Worm (Caenorhabditis elegans) whole organism, L4 larva: ENCODE results near the gene mtrr-1.

Experiments
- F10B5.3 ChIP-seq: sonication (generic microtip); optimal IDR thresholded peaks from 2 replicates; lab custom pipeline; 2016; ENCODE audit warnings: mild to moderate bottlenecking, missing genetic modification characterization, missing compliant biosample characterization
- F37D6.2 ChIP-seq: sonication (generic microtip); optimal IDR thresholded peaks from 2 replicates; lab custom pipeline; 2016; ENCODE audit warnings: mild to moderate bottlenecking, missing genetic modification characterization, missing compliant biosample characterization
- Y48G9A.11 ChIP-seq: fragments of 200-800 bp; sonication (Bioruptor generic); IDR thresholded peaks from 2 replicates; pipeline ENCODE4 v1.3.6; 2022; ENCODE audit warnings: missing genetic modification reagents, missing genetic modification characterization, missing compliant biosample characterization
- ZK337.2 ChIP-seq: fragments of 200-800 bp; sonication (Bioruptor generic); IDR thresholded peaks from 2 replicates; pipeline ENCODE4 v1.3.6; 2022; ENCODE audit warnings: missing genetic modification reagents, missing genetic modification characterization, missing compliant biosample characterization
- arid-1 ChIP-seq: fragments of 200-800 bp; sonication (Bioruptor generic); conservative IDR thresholded peaks from 2 replicates; pipeline ENCODE4 v1.3.6; 2022; ENCODE audit warnings: missing genetic modification reagents, missing genetic modification characterization, missing compliant biosample characterization
- attf-4 ChIP-seq: sonication (generic microtip); optimal IDR thresholded peaks from 3 replicates; lab custom pipeline; 2017; ENCODE audit warnings: missing biosample characterization, missing genetic modification characterization
- ceh-44 ChIP-seq: fragments of 200-800 bp; sonication (Bioruptor generic); IDR thresholded peaks from 2 replicates; pipeline ENCODE4 v1.3.6; 2022; ENCODE audit warnings: missing genetic modification reagents, missing genetic modification characterization, missing compliant biosample characterization
- ces-1 ChIP-seq: fragments of 150-350 bp; sonication (generic microtip); optimal IDR thresholded peaks from 4 replicates; lab custom pipeline; 2014; ENCODE audit warnings: missing biosample characterization, missing genetic modification reagents, missing genetic modification characterization
- ctbp-1 ChIP-seq: fragments of 200-800 bp; sonication (Bioruptor generic); IDR thresholded peaks from 2 replicates; pipeline ENCODE4 v1.3.6; 2022; ENCODE audit warnings: missing genetic modification reagents, missing genetic modification characterization, missing compliant biosample characterization
- daf-16 ChIP-seq, 3 experiments: sonication (generic microtip); optimal IDR thresholded peaks; 2 replicates each; lab custom pipeline; 2016 to 2017; ENCODE audit warnings: missing genetic modification characterization in 3 of 3, missing genetic modification reagents in 3 of 3, mild to moderate bottlenecking in 2 of 3, missing compliant biosample characterization in 2 of 3, missing biosample characterization in 1 of 3, moderate library complexity in 1 of 3
- dmd-6 ChIP-seq: fragments of 200-800 bp; sonication (Bioruptor generic); IDR thresholded peaks from 2 replicates; pipeline ENCODE4 v1.3.6; 2022; ENCODE audit warnings: missing genetic modification reagents, missing genetic modification characterization, missing compliant biosample characterization
- dmd-9 ChIP-seq: fragments of 200-800 bp; sonication (Bioruptor generic); IDR thresholded peaks from 2 replicates; pipeline ENCODE4 v1.3.6; 2022; ENCODE audit warnings: missing genetic modification reagents, missing genetic modification characterization, missing compliant biosample characterization
- dve-1 ChIP-seq: sonication (generic microtip); optimal IDR thresholded peaks from 2 replicates; lab custom pipeline; 2017; ENCODE audit warnings: antibody characterized with exemption, mild to moderate bottlenecking, missing genetic modification characterization, missing compliant biosample characterization; ENCODE audit not compliant: insufficient read depth
- egl-27 ChIP-seq: sonication (generic microtip); optimal IDR thresholded peaks from 3 replicates; lab custom pipeline; 2017; ENCODE audit warnings: missing biosample characterization, missing genetic modification reagents, missing genetic modification characterization
- egl-43 ChIP-seq: fragments of 200-800 bp; sonication (Bioruptor generic); IDR thresholded peaks from 2 replicates; pipeline ENCODE4 v1.3.6; 2022; ENCODE audit warnings: missing genetic modification reagents, missing genetic modification characterization, missing compliant biosample characterization
- fkh-10 ChIP-seq: fragments of 150-350 bp; optimal IDR thresholded peaks from 2 replicates; lab custom pipeline; 2014; ENCODE audit warnings: missing biosample characterization, missing genetic modification reagents, missing genetic modification characterization
- hif-1 ChIP-seq, 2 experiments: sonication (generic microtip); optimal IDR thresholded peaks; 2 replicates each; lab custom pipeline; 2016 to 2017; ENCODE audit warnings: missing compliant biosample characterization in 2 of 2, missing genetic modification characterization in 2 of 2, missing genetic modification reagents in 2 of 2, missing genotype in 2 of 2, mild to moderate bottlenecking in 1 of 2
- hlh-11 ChIP-seq: fragments of 200-800 bp; sonication (Bioruptor generic); optimal IDR thresholded peaks from 2 replicates; lab custom pipeline; 2018; ENCODE audit warnings: mild to moderate bottlenecking, missing genetic modification characterization, missing compliant biosample characterization
- hlh-30 ChIP-seq: sonication (generic microtip); optimal IDR thresholded peaks from 2 replicates; lab custom pipeline; 2017; ENCODE audit warnings: antibody characterized with exemption, mild to moderate bottlenecking, missing genetic modification characterization, missing compliant biosample characterization; ENCODE audit not compliant: insufficient read depth
- hmg-1.1 ChIP-seq: fragments of 200-800 bp; sonication (Bioruptor generic); IDR thresholded peaks from 2 replicates; pipeline ENCODE4 v1.3.6; 2022; ENCODE audit warnings: missing genetic modification reagents, missing genetic modification characterization, missing compliant biosample characterization
- lin-1 ChIP-seq: fragments of 200-800 bp; sonication (Bioruptor generic); IDR thresholded peaks from 2 replicates; pipeline ENCODE4 v1.3.6; 2022; ENCODE audit warnings: missing genetic modification reagents, missing genetic modification characterization, missing compliant biosample characterization
- lin-13 ChIP-seq: fragments of 150-350 bp; optimal IDR thresholded peaks from 2 replicates; lab custom pipeline; 2014; ENCODE audit warnings: missing biosample characterization, missing genetic modification reagents, missing genetic modification characterization
- lin-15B ChIP-seq: fragments of 150-350 bp; sonication (generic microtip); optimal IDR thresholded peaks from 3 replicates; lab custom pipeline; 2014; ENCODE audit warnings: missing biosample characterization, missing genetic modification characterization
- lin-38 ChIP-seq: fragments of 200-800 bp; sonication (Bioruptor generic); IDR thresholded peaks from 2 replicates; pipeline ENCODE4 v1.3.6; 2022; ENCODE audit warnings: missing genetic modification reagents, missing genetic modification characterization, missing compliant biosample characterization
- lin-39 ChIP-seq: fragments of 150-350 bp; optimal IDR thresholded peaks from 2 replicates; lab custom pipeline; 2014; ENCODE audit warnings: missing biosample characterization, missing genetic modification reagents, missing genetic modification characterization
- lir-3 ChIP-seq: sonication (generic microtip); optimal IDR thresholded peaks from 2 replicates; lab custom pipeline; 2016; ENCODE audit warnings: mild to moderate bottlenecking, missing genetic modification characterization, missing compliant biosample characterization
- lsy-2 ChIP-seq, 2 experiments: fragments of 150-350 bp in 1 of 2; sonication (generic microtip) in 1 of 2; optimal IDR thresholded peaks; 2 replicates each; lab custom pipeline; 2014 to 2017; ENCODE audit warnings: missing biosample characterization in 2 of 2, missing genetic modification characterization in 2 of 2
- madf-5 ChIP-seq, 2 experiments: fragments of 200-800 bp; sonication (Bioruptor generic); IDR thresholded peaks; 2 replicates each; pipeline ENCODE4 v1.3.6; 2022; ENCODE audit warnings: missing compliant biosample characterization in 2 of 2, missing genetic modification characterization in 2 of 2
- madf-9 ChIP-seq: fragments of 200-800 bp; sonication (Bioruptor generic); conservative IDR thresholded peaks from 2 replicates; pipeline ENCODE4 v1.3.6; 2022; ENCODE audit warnings: missing genetic modification reagents, missing genetic modification characterization, missing compliant biosample characterization
- mdt-29 ChIP-seq: fragments of 200-800 bp; sonication (Bioruptor generic); IDR thresholded peaks from 2 replicates; pipeline ENCODE4 v1.3.6; 2022; ENCODE audit warnings: missing genetic modification reagents, missing genetic modification characterization, missing compliant biosample characterization
- mes-2 ChIP-seq: sonication (generic microtip); optimal IDR thresholded peaks from 2 replicates; lab custom pipeline; 2016; ENCODE audit warnings: missing genotype, mild to moderate bottlenecking, missing genetic modification characterization, missing compliant biosample characterization; ENCODE audit not compliant: poor library complexity, severe bottlenecking
- mxl-2 ChIP-seq: fragments of 200-800 bp; sonication (Bioruptor generic); conservative IDR thresholded peaks from 2 replicates; pipeline ENCODE4 v1.3.6; 2022; ENCODE audit warnings: missing genetic modification reagents, missing genetic modification characterization, missing compliant biosample characterization
- mxl-3 ChIP-seq: fragments of 200-800 bp; sonication (Bioruptor generic); optimal IDR thresholded peaks from 2 replicates; lab custom pipeline; 2018; ENCODE audit warnings: mild to moderate bottlenecking, missing genetic modification characterization, missing compliant biosample characterization
- nhr-10 ChIP-seq: fragments of 150-350 bp; optimal IDR thresholded peaks from 2 replicates; lab custom pipeline; 2014; ENCODE audit warnings: missing biosample characterization, missing genetic modification characterization
- nhr-102 ChIP-seq: sonication (generic microtip); optimal IDR thresholded peaks from 2 replicates; lab custom pipeline; 2016; ENCODE audit warnings: mild to moderate bottlenecking, missing genetic modification characterization, moderate library complexity, missing compliant biosample characterization
- nhr-11 ChIP-seq: fragments of 150-350 bp; optimal IDR thresholded peaks from 2 replicates; lab custom pipeline; 2014; ENCODE audit warnings: missing biosample characterization, missing genetic modification characterization
- nhr-237 ChIP-seq: sonication (generic microtip); optimal IDR thresholded peaks from 2 replicates; lab custom pipeline; 2017; ENCODE audit warnings: missing biosample characterization, missing genetic modification characterization
- nhr-28 ChIP-seq: fragments of 150-350 bp; optimal IDR thresholded peaks from 2 replicates; lab custom pipeline; 2014; ENCODE audit warnings: missing biosample characterization, missing genetic modification characterization
- nhr-77 ChIP-seq: fragments of 150-350 bp; optimal IDR thresholded peaks from 2 replicates; lab custom pipeline; 2014; ENCODE audit warnings: missing biosample characterization, missing genetic modification characterization
- pha-4 ChIP-seq, 2 experiments: fragments of 150-350 bp in 1 of 2; fragments of 200-800 bp in 1 of 2; sonication (Bioruptor generic) in 1 of 2; IDR thresholded peaks in 1 of 2; optimal IDR thresholded peaks in 1 of 2; 2 replicates each; pipeline versions ENCODE4 v1.3.6 to Lab custom; 2014 to 2022; ENCODE audit warnings: missing genetic modification characterization in 2 of 2, missing genetic modification reagents in 2 of 2, missing biosample characterization in 1 of 2, missing compliant biosample characterization in 1 of 2
- php-3 ChIP-seq: fragments of 200-800 bp; sonication (Bioruptor generic); IDR thresholded peaks from 2 replicates; pipeline ENCODE4 v1.3.6; 2022; ENCODE audit warnings: missing genetic modification reagents, missing genetic modification characterization, missing compliant biosample characterization
- pqm-1 ChIP-seq: sonication (generic microtip); optimal IDR thresholded peaks from 2 replicates; lab custom pipeline; 2017; ENCODE audit warnings: missing biosample characterization, missing genetic modification characterization
- saeg-2 ChIP-seq: fragments of 200-800 bp; sonication (Bioruptor generic); IDR thresholded peaks from 2 replicates; pipeline ENCODE4 v1.3.6; 2022; ENCODE audit warnings: missing genetic modification reagents, missing genetic modification characterization, missing compliant biosample characterization
- set-16 ChIP-seq: fragments of 200-800 bp; sonication (Bioruptor generic); IDR thresholded peaks from 2 replicates; pipeline ENCODE4 v1.3.6; 2022; ENCODE audit warnings: missing genetic modification reagents, missing genetic modification characterization, missing compliant biosample characterization
- spr-1 ChIP-seq: sonication (generic microtip); optimal IDR thresholded peaks from 2 replicates; lab custom pipeline; 2016; ENCODE audit warnings: mild to moderate bottlenecking, missing genetic modification characterization, missing compliant biosample characterization
- spr-3 ChIP-seq: fragments of 200-800 bp; sonication (Bioruptor generic); optimal IDR thresholded peaks from 2 replicates; lab custom pipeline; 2018; ENCODE audit warnings: mild to moderate bottlenecking, missing genetic modification characterization, missing compliant biosample characterization
- tra-1 ChIP-seq: fragments of 200-800 bp; sonication (Bioruptor generic); IDR thresholded peaks from 2 replicates; pipeline ENCODE4 v1.3.6; 2022; ENCODE audit warnings: missing genetic modification reagents, missing genetic modification characterization, missing compliant biosample characterization
- zip-11 ChIP-seq: fragments of 200-800 bp; sonication (Bioruptor generic); IDR thresholded peaks from 2 replicates; pipeline ENCODE4 v1.3.6; 2022; ENCODE audit warnings: missing genetic modification characterization, missing compliant biosample characterization
- zip-2 ChIP-seq: fragments of 150-350 bp; optimal IDR thresholded peaks from 2 replicates; lab custom pipeline; 2014; ENCODE audit warnings: missing biosample characterization, missing genetic modification characterization

Gene mtrr-1

ce11 chrII:9282787-9283186 lies 3.0 kb upstream of the mtrr-1 start (continued):
- TF ChIP-seq nhr-28 (tag; lab: Kevin White, UChicago) (peak; percentile 100), spr-3 (no peak), pha-4 (GFP tag; IDR thresholded peaks at IDR 0.05; lab: Robert Waterston, UW) (peak; percentile 57), pha-4 (tag; optimal IDR thresholded peaks at IDR 0.05; lab: Kevin White, UChicago) (peak; percentile 93), daf-16 (GFP tag; optimal IDR thresholded peaks at IDR 0.05; lab: Kevin White, UChicago) (peak; percentile 64), daf-16 (tag; optimal IDR thresholded peaks at IDR 0.05; lab: Kevin White, UChicago) (peak; percentile 76), zip-11 (GFP tag; lab: Robert Waterston, UW) (0 out of 2 replicates have a peak, but pooled peaks have one; percentile 19), lin-13 (GFP tag; lab: Kevin White, UChicago) (peak; percentile 90), nhr-10 (tag; lab: Kevin White, UChicago) (peak; percentile 39), hlh-11 (tag; lab: Kevin White, UChicago) (peak; percentile 97), mdt-29 (GFP tag; lab: Robert Waterston, UW) (peak; percentile 63; the same call in 1 of the 2 replicates), dmd-6 (GFP tag; lab: Robert Waterston, UW) (peak; percentile 91), tra-1 (GFP tag; lab: Robert Waterston, UW) (peak; percentile 78), nhr-237 (tag; lab: Kevin White, UChicago) (peak; percentile 39), F37D6.2 (tag; lab: Kevin White, UChicago) (peak; percentile 80), hif-1 (tag; optimal IDR thresholded peaks at IDR 0.05; lab: Kevin White, UChicago) (peak; percentile 46 to 86), spr-1 (tag; lab: Kevin White, UChicago) (peak; percentile 86), madf-5 (GFP tag; IDR thresholded peaks at IDR 0.05; lab: Robert Waterston, UW) (no peak), lir-3 (tag; lab: Kevin White, UChicago) (peak; percentile 31), F10B5.3 (peak; percentile 43), nhr-11 (tag; lab: Kevin White, UChicago) (peak; percentile 94), ces-1 (GFP tag; lab: Kevin White, UChicago) (no peak), madf-9 (GFP tag; lab: Robert Waterston, UW) (0 out of 2 replicates have a peak, but pooled peaks have one; percentile 23), lin-38 (GFP tag; lab: Robert Waterston, UW) (peak; percentile 61), dve-1 (tag; lab: Kevin White, UChicago) (peak; percentile 87), php-3 (peak; percentile 35; the same call in 1 of the 2 replicates), pqm-1 (tag; lab: Kevin White, UChicago) (peak; percentile 94), arid-1 (GFP tag; lab: Robert Waterston, UW) (peak; percentile 62; the same call in 1 of the 2 replicates), zip-2 (tag; lab: Kevin White, UChicago) (no peak), nhr-77 (tag; lab: Kevin White, UChicago) (peak; percentile 93), nhr-102 (peak; percentile 59), attf-4 (tag; lab: Kevin White, UChicago) (peak; percentile 48), lin-1 (GFP tag; lab: Robert Waterston, UW) (peak; percentile 74), lin-15B (no peak), ctbp-1 (GFP tag; lab: Robert Waterston, UW) (peak; percentile 89), saeg-2 (0 out of 2 replicates have a peak, but pooled peaks have one; percentile 51), dmd-9 (GFP tag; lab: Robert Waterston, UW) (no peak), hlh-30 (tag; lab: Kevin White, UChicago) (peak; percentile 94), egl-43 (GFP tag; lab: Robert Waterston, UW) (peak; percentile 82), lin-39 (tag; lab: Kevin White, UChicago) (peak; percentile 59), mxl-2 (GFP tag; lab: Robert Waterston, UW) (no peak), set-16 (GFP tag; lab: Robert Waterston, UW) (peak; percentile 51), hmg-1.1 (peak; percentile 93), Y48G9A.11 (GFP tag; lab: Robert Waterston, UW) (no peak), mxl-3 (GFP tag; lab: Kevin White, UChicago) (peak; percentile 93), lsy-2 (tag; optimal IDR thresholded peaks at IDR 0.05; lab: Kevin White, UChicago) (peak; percentile 87 to 94), ceh-44 (0 out of 2 replicates have a peak, but pooled peaks have one; percentile 14), egl-27 (tag; lab: Kevin White, UChicago) (no peak), fkh-10 (GFP tag; lab: Kevin White, UChicago) (peak; percentile 59), ZK337.2 (GFP tag; lab: Robert Waterston, UW) (no peak), mes-2 (peak; percentile 83)
